Fruit fly (Drosophila melanogaster) whole organism, embryonic: ENCODE results near the gene mRpL27.

Experiments used
- Ada2b ChIP-seq: fragments of 200-800 bp; sonication (Bioruptor generic); IDR thresholded peaks from 2 replicates; pipeline ENCODE4 v1.3.6; 2022; ENCODE audit warnings: missing biosample characterization, missing genetic modification characterization
- BEAF-32 ChIP-seq: fragments of 200-800 bp; sonication (Bioruptor generic); optimal IDR thresholded peaks from 3 replicates; lab custom pipeline; 2017; ENCODE audit warnings: missing biosample characterization, missing genetic modification characterization, mild to moderate bottlenecking, moderate library complexity, missing genetic modification reagents
- Bgb ChIP-seq: fragments of 200-800 bp; sonication (Bioruptor generic); IDR thresholded peaks from 2 replicates; pipeline ENCODE4 v1.3.6; 2022; ENCODE audit warnings: missing biosample characterization, missing genetic modification characterization; ENCODE audit not compliant: partially characterized antibody
- CG10209 ChIP-seq: fragments of 200-800 bp; sonication (Bioruptor generic); optimal IDR thresholded peaks from 3 replicates; lab custom pipeline; 2017; ENCODE audit warnings: missing biosample characterization, mild to moderate bottlenecking, missing genetic modification characterization, missing genetic modification reagents
- CG11560 ChIP-seq: fragments of 200-800 bp; sonication (Bioruptor generic); IDR thresholded peaks from 3 replicates; pipeline ENCODE4 v1.3.6; 2022; ENCODE audit warnings: missing biosample characterization, missing genetic modification characterization
- CG11723 ChIP-seq: fragments of 200-800 bp; sonication (Bioruptor generic); optimal IDR thresholded peaks from 2 replicates; lab custom pipeline; 2017; ENCODE audit warnings: missing biosample characterization, mild to moderate bottlenecking, missing genetic modification characterization
- CG12391 ChIP-seq: fragments of 200-800 bp; sonication (Bioruptor generic); optimal IDR thresholded peaks from 3 replicates; lab custom pipeline; 2018; ENCODE audit warnings: missing biosample characterization, mild to moderate bottlenecking, missing genetic modification characterization, moderate library complexity
- CG14667 ChIP-seq: fragments of 200-800 bp; sonication (Bioruptor generic); IDR thresholded peaks from 2 replicates; pipeline ENCODE4 v1.3.6; 2022; ENCODE audit warnings: missing biosample characterization, missing genetic modification characterization
- CG14710 ChIP-seq: fragments of 200-800 bp; sonication (Bioruptor generic); optimal IDR thresholded peaks from 3 replicates; lab custom pipeline; 2019; ENCODE audit warnings: missing biosample characterization, mild to moderate bottlenecking, missing genetic modification characterization, moderate library complexity
- CG2116 ChIP-seq: fragments of 200-800 bp; sonication (Bioruptor generic); optimal IDR thresholded peaks from 3 replicates; lab custom pipeline; 2018; ENCODE audit warnings: missing biosample characterization, mild to moderate bottlenecking, missing genetic modification characterization
- CG2120 ChIP-seq: fragments of 200-800 bp; sonication (Bioruptor generic); optimal IDR thresholded peaks from 3 replicates; lab custom pipeline; 2016; ENCODE audit warnings: missing biosample characterization, missing genetic modification characterization
- CG34224 ChIP-seq: fragments of 200-800 bp; sonication (Bioruptor generic); IDR thresholded peaks from 3 replicates; pipeline ENCODE4 v1.3.6; 2022; ENCODE audit warnings: missing biosample characterization, missing genetic modification characterization; ENCODE audit not compliant: partially characterized antibody
- CG4617 ChIP-seq: fragments of 200-800 bp; sonication (Bioruptor generic); optimal IDR thresholded peaks from 3 replicates; lab custom pipeline; 2016; ENCODE audit warnings: missing biosample characterization, missing genetic modification characterization, borderline replicate concordance
- CG6791 ChIP-seq: fragments of 200-800 bp; sonication (Bioruptor generic); IDR thresholded peaks from 3 replicates; pipeline ENCODE4 v1.3.6; 2022; ENCODE audit warnings: missing biosample characterization, missing genetic modification characterization; ENCODE audit not compliant: partially characterized antibody
- CG7963 ChIP-seq: fragments of 200-800 bp; sonication (Bioruptor generic); IDR thresholded peaks from 3 replicates; pipeline ENCODE4 v1.3.6; 2022; ENCODE audit warnings: missing biosample characterization, missing genetic modification characterization; ENCODE audit not compliant: partially characterized antibody
- CG9437 ChIP-seq: fragments of 200-800 bp; sonication (Bioruptor generic); optimal IDR thresholded peaks from 2 replicates; lab custom pipeline; 2018; ENCODE audit warnings: missing biosample characterization, mild to moderate bottlenecking, missing genetic modification characterization
- CTCF ChIP-seq: fragments of 200-800 bp; sonication (Bioruptor generic); optimal IDR thresholded peaks from 2 replicates; lab custom pipeline; 2017; ENCODE audit warnings: missing biosample characterization, mild to moderate bottlenecking, missing genetic modification characterization, moderate library complexity
- D19A ChIP-seq: fragments of 200-800 bp; optimal IDR thresholded peaks from 3 replicates; lab custom pipeline; 2019; ENCODE audit warnings: missing biosample characterization, mild to moderate bottlenecking, missing genetic modification characterization, moderate library complexity
- Doc3 ChIP-seq: fragments of 200-800 bp; sonication (Bioruptor generic); IDR thresholded peaks from 3 replicates; pipeline ENCODE4 v1.3.6; 2022; ENCODE audit warnings: missing biosample characterization, missing genetic modification characterization; ENCODE audit not compliant: partially characterized antibody
- Dref ChIP-seq: fragments of 200-800 bp; sonication (Bioruptor generic); IDR thresholded peaks from 2 replicates; pipeline ENCODE4 v1.3.6; 2022; ENCODE audit warnings: missing biosample characterization, missing genetic modification characterization
- HLH4C ChIP-seq: fragments of 200-800 bp; sonication (Bioruptor generic); IDR thresholded peaks from 3 replicates; pipeline ENCODE4 v1.3.6; 2022; ENCODE audit warnings: missing biosample characterization, missing genetic modification characterization; ENCODE audit not compliant: partially characterized antibody
- Lhr ChIP-seq: fragments of 200-800 bp; sonication (Bioruptor generic); optimal IDR thresholded peaks from 3 replicates; lab custom pipeline; 2017; ENCODE audit warnings: mild to moderate bottlenecking, missing biosample characterization, missing genetic modification reagents, missing genetic modification characterization
- MESR4 ChIP-seq: fragments of 200-800 bp; sonication (Bioruptor generic); optimal IDR thresholded peaks from 2 replicates; lab custom pipeline; 2018; ENCODE audit warnings: missing biosample characterization, mild to moderate bottlenecking, missing genetic modification characterization, moderate library complexity
- Mes4 ChIP-seq: fragments of 200-800 bp; sonication (Bioruptor generic); optimal IDR thresholded peaks from 2 replicates; lab custom pipeline; 2016; ENCODE audit warnings: missing biosample characterization, missing genetic modification characterization
- Myb ChIP-seq: fragments of 200-800 bp; sonication (Bioruptor generic); optimal IDR thresholded peaks from 2 replicates; lab custom pipeline; 2016; ENCODE audit warnings: missing biosample characterization, missing genetic modification characterization
- NC2β ChIP-seq: fragments of 200-800 bp; sonication (Bioruptor generic); optimal IDR thresholded peaks from 2 replicates; lab custom pipeline; 2016; ENCODE audit warnings: missing biosample characterization, missing genetic modification characterization
- Opbp ChIP-seq: fragments of 200-800 bp; sonication (Bioruptor generic); IDR thresholded peaks from 3 replicates; pipeline ENCODE4 v1.3.6; 2022; ENCODE audit warnings: missing biosample characterization, missing genetic modification characterization; ENCODE audit not compliant: partially characterized antibody
- Sry-δ ChIP-seq: fragments of 200-800 bp; sonication (Bioruptor generic); optimal IDR thresholded peaks from 2 replicates; lab custom pipeline; 2016; ENCODE audit warnings: missing biosample characterization, missing genetic modification characterization
- Trl ChIP-seq, 3 experiments: fragments of >200 bp in 2 of 3; fragments of 200-800 bp in 1 of 3; sonication (Bioruptor generic) in 1 of 3; optimal IDR thresholded peaks; 2 replicates in 1 of 3; 3 replicates in 2 of 3; lab custom pipeline; 2016 to 2017; ENCODE audit warnings: missing biosample characterization in 1 of 3, missing genetic modification characterization in 1 of 3
- YL-1 ChIP-seq: fragments of 200-800 bp; sonication (Bioruptor generic); optimal IDR thresholded peaks from 3 replicates; lab custom pipeline; 2017; ENCODE audit warnings: missing biosample characterization, mild to moderate bottlenecking, missing genetic modification characterization
- amos ChIP-seq: fragments of 200-800 bp; sonication (Bioruptor generic); IDR thresholded peaks from 2 replicates; pipeline ENCODE4 v1.3.6; 2022; ENCODE audit warnings: missing biosample characterization, missing genetic modification characterization; ENCODE audit not compliant: partially characterized antibody
- bbx ChIP-seq: fragments of 200-800 bp; sonication (Bioruptor generic); IDR thresholded peaks from 2 replicates; pipeline ENCODE4 v1.3.6; 2022; ENCODE audit warnings: missing biosample characterization, missing genetic modification characterization; ENCODE audit not compliant: partially characterized antibody
- caup ChIP-seq: fragments of 200-800 bp; sonication (Bioruptor generic); optimal IDR thresholded peaks from 3 replicates; lab custom pipeline; 2017; ENCODE audit warnings: missing biosample characterization, mild to moderate bottlenecking, missing genetic modification characterization, moderate library complexity; ENCODE audit not compliant: severe bottlenecking
- hb ChIP-seq: fragments of 200-800 bp; sonication (Bioruptor generic); IDR thresholded peaks from 3 replicates; pipeline ENCODE4 v1.3.6; 2022; ENCODE audit warnings: missing biosample characterization, missing genetic modification characterization; ENCODE audit not compliant: partially characterized antibody
- hbn ChIP-seq: fragments of 200-800 bp; sonication (Bioruptor generic); IDR thresholded peaks from 2 replicates; pipeline ENCODE4 v1.3.6; 2022; ENCODE audit warnings: missing biosample characterization, missing genetic modification characterization; ENCODE audit not compliant: partially characterized antibody
- knrl ChIP-seq: fragments of 200-800 bp; sonication (Bioruptor generic); IDR thresholded peaks from 3 replicates; pipeline ENCODE4 v1.3.6; 2022; ENCODE audit warnings: missing biosample characterization, missing genetic modification characterization; ENCODE audit not compliant: partially characterized antibody
- lmd ChIP-seq: fragments of 200-800 bp; sonication (Bioruptor generic); IDR thresholded peaks from 2 replicates; pipeline ENCODE4 v1.3.6; 2022; ENCODE audit warnings: missing biosample characterization, missing genetic modification characterization
- mld ChIP-seq: fragments of 200-800 bp; sonication (Bioruptor generic); IDR thresholded peaks from 3 replicates; pipeline ENCODE4 v1.3.6; 2022; ENCODE audit warnings: missing biosample characterization, missing genetic modification characterization; ENCODE audit not compliant: partially characterized antibody
- nerfin-2 ChIP-seq: fragments of 200-800 bp; sonication (Bioruptor generic); IDR thresholded peaks from 2 replicates; pipeline ENCODE4 v1.3.6; 2022; ENCODE audit warnings: missing biosample characterization, missing genetic modification characterization; ENCODE audit not compliant: partially characterized antibody
- org-1 ChIP-seq: fragments of 200-800 bp; sonication (Bioruptor generic); optimal IDR thresholded peaks from 2 replicates; lab custom pipeline; 2017; ENCODE audit warnings: missing biosample characterization, missing genetic modification characterization
- rib ChIP-seq: fragments of 200-800 bp; sonication (Bioruptor generic); IDR thresholded peaks from 2 replicates; pipeline ENCODE4 v1.3.6; 2022; ENCODE audit warnings: missing biosample characterization, missing genetic modification characterization
- row ChIP-seq: fragments of 200-800 bp; sonication (Bioruptor generic); IDR thresholded peaks from 3 replicates; pipeline ENCODE4 v1.3.6; 2022; ENCODE audit warnings: missing biosample characterization, missing genetic modification characterization
- sna ChIP-seq: fragments of 200-800 bp; sonication (Bioruptor generic); IDR thresholded peaks from 2 replicates; pipeline ENCODE4 v1.3.6; 2022; ENCODE audit warnings: missing biosample characterization, missing genetic modification characterization; ENCODE audit not compliant: partially characterized antibody
- stc ChIP-seq: fragments of 200-800 bp; sonication (Bioruptor generic); IDR thresholded peaks from 2 replicates; pipeline ENCODE4 v1.3.6; 2022; ENCODE audit warnings: missing biosample characterization, missing genetic modification characterization
- tna ChIP-seq: fragments of 200-800 bp; sonication (Bioruptor generic); IDR thresholded peaks from 2 replicates; pipeline ENCODE4 v1.3.6; 2022; ENCODE audit warnings: missing biosample characterization, missing genetic modification characterization; ENCODE audit not compliant: partially characterized antibody
- unc-4 ChIP-seq: fragments of 200-800 bp; sonication (Bioruptor generic); IDR thresholded peaks from 2 replicates; pipeline ENCODE4 v1.3.6; 2022; ENCODE audit warnings: missing biosample characterization, missing genetic modification characterization; ENCODE audit not compliant: partially characterized antibody

mRpL27 gene

dm6 chr2L:4454009-4454689 lies 5.3 kb downstream of the mRpL27 start, which contains the start of the genes Secp43 and ND-B8 (continued):
- TF ChIP-seq D19A (tag; lab: Kevin White, UChicago) (peak; percentile 18), knrl (GFP tag; lab: Robert Waterston, UW) (peak; percentile 74), Lhr (GFP tag; lab: Kevin White, UChicago) (peak; percentile 70), CG6791 (peak; percentile 86), CG2120 (GFP tag; lab: Kevin White, UChicago) (peak; percentile 12), rib (no peak), CG11723 (GFP tag; lab: Kevin White, UChicago) (no peak), CTCF (GFP tag; lab: Kevin White, UChicago) (peak; percentile 72), CG12391 (tag; lab: Kevin White, UChicago) (peak; percentile 24), CG10209 (GFP tag; lab: Kevin White, UChicago) (no peak), CG9437 (peak; percentile 2), CG14667 (no peak), stc (GFP tag; lab: Robert Waterston, UW) (no peak)

dm6 chr2L:4452798-4453197 lies 6.6 kb downstream of the mRpL27 start, which contains the start of gene CG15439:
CG15439 (minus strand) TSS chr2L:4453038.
- TF ChIP-seq amos (GFP tag; lab: Robert Waterston, UW) (peak; percentile 72), Trl (optimal IDR thresholded peaks at IDR 0.05; lab: Kevin White, UChicago) (no peak), Trl (GFP tag; optimal IDR thresholded peaks at IDR 0.05; lab: Kevin White, UChicago) (no peak), HLH4C (GFP tag; lab: Robert Waterston, UW) (peak; percentile 86), MESR4 (GFP tag; lab: Kevin White, UChicago) (peak; percentile 89), row (GFP tag; lab: Robert Waterston, UW) (peak; percentile 8; the same call in 1 of the 3 replicates), caup (GFP tag; lab: Kevin White, UChicago) (no peak), lmd (GFP tag; lab: Robert Waterston, UW) (no peak), CG4617 (GFP tag; lab: Kevin White, UChicago) (peak; percentile 55), tna (GFP tag; lab: Robert Waterston, UW) (peak; percentile 83), YL-1 (peak; percentile 22), hb (0 out of 3 replicates have a peak, but pooled peaks have one; percentile 63), org-1 (GFP tag; lab: Kevin White, UChicago) (no peak), CG7963 (GFP tag; lab: Robert Waterston, UW) (peak; percentile 55; the same call in 2 of the 3 replicates), hbn (GFP tag; lab: Robert Waterston, UW) (peak; percentile 62; the same call in 1 of the 2 replicates), Bgb (peak; percentile 72), mld (GFP tag; lab: Robert Waterston, UW) (peak; percentile 73; the same call in 1 of the 3 replicates), bbx (GFP tag; lab: Robert Waterston, UW) (peak; percentile 84), unc-4 (peak; percentile 77), Opbp (GFP tag; lab: Robert Waterston, UW) (peak; percentile 76; the same call in 2 of the 3 replicates), nerfin-2 (GFP tag; lab: Robert Waterston, UW) (peak; percentile 77), Ada2b (GFP tag; lab: Robert Waterston, UW) (no peak), CG11560 (tag; lab: Robert Waterston, UW) (no peak; the same call in 2 of the 3 replicates), Sry-δ (GFP tag; lab: Kevin White, UChicago) (peak; percentile 43), Mes4 (GFP tag; lab: Kevin White, UChicago) (no peak), CG14710 (tag; lab: Kevin White, UChicago) (peak; percentile 13), sna (peak; percentile 70), Myb (GFP tag; lab: Kevin White, UChicago) (peak; percentile 7), BEAF-32 (GFP tag; lab: Kevin White, UChicago) (peak; percentile 54), NC2β (GFP tag; lab: Kevin White, UChicago) (no peak), CG2116 (GFP tag; lab: Kevin White, UChicago) (peak; percentile 86), Doc3 (GFP tag; lab: Robert Waterston, UW) (peak; percentile 67), CG34224 (GFP tag; lab: Robert Waterston, UW) (peak; percentile 86), Dref (peak; percentile 77)
